Fruit fly (Drosophila melanogaster) S2 (cell line): ENCODE data around the gene CG10650.

Source experiments
- CG8478 ChIP-seq: fragments of >200 bp; optimal IDR thresholded peaks from 2 replicates; lab custom pipeline; 2018
- CTCF ChIP-seq, 2 experiments: fragments of >200 bp; optimal IDR thresholded peaks; 2 replicates each; lab custom pipeline; 2018

- TF ChIP-seq CG8478 (lab: Kevin White, UChicago), result no peak
- TF ChIP-seq CTCF (optimal IDR thresholded peaks at IDR 0.05; lab: Kevin White, UChicago), result no peak
Measured at dm6 chr2L:18976749-18977148, 19.0 kb downstream of the CG10650 start.
